Worm (Caenorhabditis elegans): ENCODE data around the gene C12D12.1.

DNA sequence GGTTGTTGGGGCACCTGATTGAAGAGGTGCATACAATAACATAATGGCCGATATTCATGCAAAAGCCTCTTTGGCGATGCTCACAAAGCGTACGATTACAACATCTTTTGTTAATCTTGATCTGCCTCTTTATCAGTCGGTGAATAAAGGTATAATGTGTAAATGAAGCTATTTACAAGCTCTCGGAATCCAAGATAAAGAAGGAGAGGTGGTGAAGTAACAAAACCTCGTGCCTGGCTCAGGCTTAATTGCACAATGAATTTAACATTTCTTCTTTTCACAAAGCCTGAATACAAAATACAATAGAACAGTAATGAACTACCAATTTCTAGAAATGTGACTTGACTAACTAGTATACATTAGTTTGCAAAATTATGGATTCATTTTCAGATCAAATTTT is 8.2 kb downstream of the C12D12.1 start:
- TF ChIP-seq snpc-4 (tag; optimal IDR thresholded peaks at IDR 0.05) = no peak
- TF ChIP-seq zip-8 (tag; optimal IDR thresholded peaks at IDR 0.05) = no peak
- no peak for TF ChIP-seq unc-120 (tag; optimal IDR thresholded peaks at IDR 0.05; ENCODE audit: poor library complexity, severe bottlenecking)
- TF ChIP-seq unc-62 (GFP tag; optimal IDR thresholded peaks at IDR 0.05) = no peak
- TF ChIP-seq nhr-12 (tag; optimal IDR thresholded peaks at IDR 0.05) = no peak
- no peak for TF ChIP-seq elt-1 (tag; optimal IDR thresholded peaks at IDR 0.05; ENCODE audit: borderline replicate concordance, insufficient read depth)
- no peak for TF ChIP-seq lin-32 (GFP tag; optimal IDR thresholded peaks at IDR 0.05)
- no peak for TF ChIP-seq ceh-83 (GFP tag; optimal IDR thresholded peaks at IDR 0.05)
- no peak for TF ChIP-seq lin-13 (tag; optimal IDR thresholded peaks at IDR 0.05)
- TF ChIP-seq M03D4.4 (tag; optimal IDR thresholded peaks at IDR 0.05) = no peak
- TF ChIP-seq pha-4 (tag; optimal IDR thresholded peaks at IDR 0.05) = no peak
- TF ChIP-seq blmp-1 (tag; optimal IDR thresholded peaks at IDR 0.05) = no peak
- TF ChIP-seq ces-1 (GFP tag; optimal IDR thresholded peaks at IDR 0.05) = no peak
- no peak for TF ChIP-seq ztf-11 (tag; optimal IDR thresholded peaks at IDR 0.05)

Measured in whole organism, mixed stage, embryonic.